Worm (Caenorhabditis elegans) whole organism, young adult: ENCODE data around the gene mtrr-1.

Experiments used
- B0261.1 ChIP-seq: sonication (generic microtip); optimal IDR thresholded peaks from 2 replicates; lab custom pipeline; 2016; ENCODE audit warnings: mild to moderate bottlenecking, missing genetic modification characterization, moderate library complexity, missing compliant biosample characterization
- C06A6.2 ChIP-seq: fragments of 200-800 bp; sonication (Bioruptor generic); conservative IDR thresholded peaks from 2 replicates; pipeline ENCODE4 v1.3.6; 2022; ENCODE audit warnings: missing genetic modification characterization, missing compliant biosample characterization
- C17E4.6 ChIP-seq: fragments of 200-800 bp; sonication (Bioruptor generic); IDR thresholded peaks from 2 replicates; pipeline ENCODE4 v1.3.6; 2022; ENCODE audit warnings: missing genetic modification reagents, missing genetic modification characterization, missing compliant biosample characterization
- F22D6.2 ChIP-seq: sonication (generic microtip); optimal IDR thresholded peaks from 2 replicates; lab custom pipeline; 2016; ENCODE audit warnings: mild to moderate bottlenecking, missing genetic modification characterization, missing compliant biosample characterization
- F23B12.7 ChIP-seq: sonication (generic microtip); optimal IDR thresholded peaks from 2 replicates; lab custom pipeline; 2017; ENCODE audit warnings: missing genetic modification characterization, mild to moderate bottlenecking, missing compliant biosample characterization, antibody characterized with exemption, moderate library complexity; ENCODE audit not compliant: insufficient read depth
- F49E8.2 ChIP-seq: sonication (generic microtip); optimal IDR thresholded peaks from 3 replicates; lab custom pipeline; 2017; ENCODE audit warnings: missing genetic modification characterization, mild to moderate bottlenecking, missing compliant biosample characterization, antibody characterized with exemption, moderate library complexity; ENCODE audit not compliant: insufficient read depth
- F57C9.4 ChIP-seq: sonication (generic microtip); optimal IDR thresholded peaks from 2 replicates; lab custom pipeline; 2017; ENCODE audit warnings: mild to moderate bottlenecking, missing genetic modification characterization, missing compliant biosample characterization
- K11D2.4 ChIP-seq: fragments of 200-800 bp; sonication (Bioruptor generic); IDR thresholded peaks from 2 replicates; pipeline ENCODE4 v1.3.6; 2022; ENCODE audit warnings: missing genetic modification reagents, missing genetic modification characterization, missing compliant biosample characterization
- Y56A3A.18 ChIP-seq: fragments of 200-800 bp; sonication (Bioruptor generic); IDR thresholded peaks from 2 replicates; pipeline ENCODE4 v1.3.6; 2022; ENCODE audit warnings: missing genetic modification reagents, missing genetic modification characterization, missing compliant biosample characterization
- Y67H2A.10 ChIP-seq: fragments of 200-800 bp; sonication (Bioruptor generic); conservative IDR thresholded peaks from 2 replicates; pipeline ENCODE4 v1.3.6; 2022; ENCODE audit warnings: missing genetic modification reagents, missing genetic modification characterization, missing compliant biosample characterization
- Y79H2A.3 ChIP-seq: fragments of 200-800 bp; sonication (Bioruptor generic); conservative IDR thresholded peaks from 2 replicates; pipeline ENCODE4 v1.3.6; 2022; ENCODE audit warnings: missing genetic modification reagents, missing genetic modification characterization, missing compliant biosample characterization
- Y95B8A.8 ChIP-seq: fragments of 200-800 bp; sonication (Bioruptor generic); IDR thresholded peaks from 2 replicates; pipeline ENCODE4 v1.3.6; 2022; ENCODE audit warnings: missing genetic modification reagents, missing genetic modification characterization, missing compliant biosample characterization
- aptf-3 ChIP-seq: fragments of 200-800 bp; sonication (Bioruptor generic); IDR thresholded peaks from 2 replicates; pipeline ENCODE4 v1.3.6; 2022; ENCODE audit warnings: missing genetic modification characterization, missing compliant biosample characterization
- ccch-3 ChIP-seq: fragments of 200-800 bp; sonication (Bioruptor generic); optimal IDR thresholded peaks from 2 replicates; lab custom pipeline; 2018; ENCODE audit warnings: mild to moderate bottlenecking, missing genetic modification characterization, missing compliant biosample characterization
- cebp-2 ChIP-seq: fragments of 200-800 bp; sonication (Bioruptor generic); IDR thresholded peaks from 2 replicates; pipeline ENCODE4 v1.3.6; 2022; ENCODE audit warnings: missing genetic modification characterization, missing compliant biosample characterization
- ceh-100 ChIP-seq: fragments of 200-800 bp; sonication (Bioruptor generic); IDR thresholded peaks from 2 replicates; pipeline ENCODE4 v1.3.6; 2022; ENCODE audit warnings: missing genetic modification reagents, missing genetic modification characterization, missing compliant biosample characterization
- ceh-40 ChIP-seq: fragments of 200-800 bp; sonication (Bioruptor generic); IDR thresholded peaks from 2 replicates; pipeline ENCODE4 v1.3.6; 2022; ENCODE audit warnings: missing genetic modification characterization, missing compliant biosample characterization
- ceh-91 ChIP-seq: fragments of 200-800 bp; sonication (Bioruptor generic); IDR thresholded peaks from 2 replicates; pipeline ENCODE4 v1.3.6; 2022; ENCODE audit warnings: missing genetic modification reagents, missing genetic modification characterization, missing compliant biosample characterization
- chd-7 ChIP-seq: sonication (generic microtip); optimal IDR thresholded peaks from 2 replicates; lab custom pipeline; 2016; ENCODE audit warnings: mild to moderate bottlenecking, missing genetic modification characterization, moderate library complexity, missing compliant biosample characterization
- ekl-4 ChIP-seq: fragments of 200-800 bp; sonication (Bioruptor generic); IDR thresholded peaks from 2 replicates; pipeline ENCODE4 v1.3.6; 2022; ENCODE audit warnings: missing genetic modification reagents, missing genetic modification characterization, missing compliant biosample characterization
- him-1 ChIP-seq: sonication (generic microtip); optimal IDR thresholded peaks from 2 replicates; lab custom pipeline; 2016; ENCODE audit warnings: missing genotype, missing genetic modification reagents, missing genetic modification characterization, missing compliant biosample characterization
- hlh-12 ChIP-seq: sonication (generic microtip); optimal IDR thresholded peaks from 2 replicates; lab custom pipeline; 2016; ENCODE audit warnings: missing genetic modification characterization, missing compliant biosample characterization
- hmg-20 ChIP-seq: fragments of 200-800 bp; sonication (Bioruptor generic); IDR thresholded peaks from 2 replicates; pipeline ENCODE4 v1.3.6; 2022; ENCODE audit warnings: missing genetic modification reagents, missing genetic modification characterization, missing compliant biosample characterization
- let-526 ChIP-seq: fragments of 200-800 bp; sonication (Bioruptor generic); IDR thresholded peaks from 2 replicates; pipeline ENCODE4 v1.3.6; 2022; ENCODE audit warnings: missing genetic modification reagents, missing genetic modification characterization, missing compliant biosample characterization
- let-607 ChIP-seq, 2 experiments: fragments of 200-800 bp in 1 of 2; sonication (Bioruptor generic) in 1 of 2; sonication (generic microtip) in 1 of 2; optimal IDR thresholded peaks; 2 replicates each; lab custom pipeline; 2016 to 2018; ENCODE audit warnings: mild to moderate bottlenecking in 2 of 2, missing compliant biosample characterization in 2 of 2, missing genetic modification characterization in 2 of 2, moderate library complexity in 2 of 2, missing genotype in 1 of 2
- madf-6 ChIP-seq: fragments of 200-800 bp; sonication (Bioruptor generic); IDR thresholded peaks from 2 replicates; pipeline ENCODE4 v1.3.6; 2022; ENCODE audit warnings: missing genetic modification reagents, missing genetic modification characterization, missing compliant biosample characterization
- madf-8 ChIP-seq: fragments of 200-800 bp; sonication (Bioruptor generic); conservative IDR thresholded peaks from 2 replicates; pipeline ENCODE4 v1.3.6; 2022; ENCODE audit warnings: missing genetic modification reagents, missing genetic modification characterization, missing compliant biosample characterization
- mel-28 ChIP-seq: sonication (generic microtip); optimal IDR thresholded peaks from 2 replicates; lab custom pipeline; 2016; ENCODE audit warnings: borderline replicate concordance, mild to moderate bottlenecking, missing genetic modification characterization, missing compliant biosample characterization
- nfya-1 ChIP-seq: sonication (generic microtip); optimal IDR thresholded peaks from 2 replicates; lab custom pipeline; 2017; ENCODE audit warnings: antibody characterized with exemption, missing compliant biosample characterization, missing genetic modification characterization, borderline replicate concordance; ENCODE audit not compliant: insufficient read depth
- nhr-179 ChIP-seq: sonication (generic microtip); optimal IDR thresholded peaks from 2 replicates; lab custom pipeline; 2016; ENCODE audit warnings: mild to moderate bottlenecking, missing genetic modification characterization, missing compliant biosample characterization
- nhr-27 ChIP-seq: fragments of 200-800 bp; sonication (Bioruptor generic); optimal IDR thresholded peaks from 2 replicates; lab custom pipeline; 2018; ENCODE audit warnings: mild to moderate bottlenecking, missing genetic modification characterization, moderate library complexity, missing compliant biosample characterization
- nhr-90 ChIP-seq: sonication (generic microtip); optimal IDR thresholded peaks from 2 replicates; lab custom pipeline; 2016; ENCODE audit warnings: missing genotype, mild to moderate bottlenecking, missing genetic modification characterization, missing compliant biosample characterization
- rec-8 ChIP-seq, 2 experiments: sonication (generic microtip); optimal IDR thresholded peaks; 2 replicates each; lab custom pipeline; 2016; ENCODE audit warnings: mild to moderate bottlenecking in 2 of 2, missing genetic modification characterization in 2 of 2, missing genetic modification reagents in 2 of 2, missing genotype in 2 of 2, missing biosample characterization in 1 of 2, missing compliant biosample characterization in 1 of 2, moderate library complexity in 1 of 2
- rpc-1 ChIP-seq, 2 experiments: fragments of 150-350 bp in 1 of 2; sonication (generic microtip) in 1 of 2; optimal IDR thresholded peaks; 2 replicates each; lab custom pipeline; 2014 to 2018; ENCODE audit warnings: missing biosample characterization in 1 of 2, missing genetic modification characterization in 1 of 2, missing genetic modification reagents in 1 of 2, missing genotype in 1 of 2
- sdz-38 ChIP-seq: sonication (generic microtip); optimal IDR thresholded peaks from 2 replicates; lab custom pipeline; 2016; ENCODE audit warnings: missing genotype, missing genetic modification characterization, missing compliant biosample characterization
- somi-1 ChIP-seq: fragments of 200-800 bp; sonication (Bioruptor generic); optimal IDR thresholded peaks from 2 replicates; lab custom pipeline; 2018; ENCODE audit warnings: mild to moderate bottlenecking, missing genetic modification characterization, missing compliant biosample characterization
- tbx-9 ChIP-seq: sonication (generic microtip); optimal IDR thresholded peaks from 2 replicates; lab custom pipeline; 2016; ENCODE audit warnings: borderline replicate concordance, missing genetic modification characterization, inconsistent platforms, missing compliant biosample characterization
- tlf-1 ChIP-seq: fragments of 200-800 bp; sonication (Bioruptor generic); optimal IDR thresholded peaks from 2 replicates; lab custom pipeline; 2018; ENCODE audit warnings: mild to moderate bottlenecking, missing genetic modification characterization, missing compliant biosample characterization
- unc-62 ChIP-seq: fragments of 150-350 bp; optimal IDR thresholded peaks from 2 replicates; lab custom pipeline; 2014; ENCODE audit warnings: missing biosample characterization, missing genetic modification reagents, missing genetic modification characterization
- ztf-25 ChIP-seq: fragments of 200-800 bp; sonication (Bioruptor generic); IDR thresholded peaks from 2 replicates; pipeline ENCODE4 v1.3.6; 2022; ENCODE audit warnings: missing genetic modification reagents, missing genetic modification characterization, missing compliant biosample characterization
- ztf-28 ChIP-seq: fragments of 200-800 bp; sonication (Bioruptor generic); IDR thresholded peaks from 2 replicates; pipeline ENCODE4 v1.3.6; 2022; ENCODE audit warnings: missing genetic modification reagents, missing genetic modification characterization, missing compliant biosample characterization
- ztf-3 ChIP-seq: fragments of 200-800 bp; sonication (Bioruptor generic); optimal IDR thresholded peaks from 2 replicates; lab custom pipeline; 2018; ENCODE audit warnings: mild to moderate bottlenecking, missing genetic modification characterization, missing compliant biosample characterization

Gene mtrr-1

DNA sequence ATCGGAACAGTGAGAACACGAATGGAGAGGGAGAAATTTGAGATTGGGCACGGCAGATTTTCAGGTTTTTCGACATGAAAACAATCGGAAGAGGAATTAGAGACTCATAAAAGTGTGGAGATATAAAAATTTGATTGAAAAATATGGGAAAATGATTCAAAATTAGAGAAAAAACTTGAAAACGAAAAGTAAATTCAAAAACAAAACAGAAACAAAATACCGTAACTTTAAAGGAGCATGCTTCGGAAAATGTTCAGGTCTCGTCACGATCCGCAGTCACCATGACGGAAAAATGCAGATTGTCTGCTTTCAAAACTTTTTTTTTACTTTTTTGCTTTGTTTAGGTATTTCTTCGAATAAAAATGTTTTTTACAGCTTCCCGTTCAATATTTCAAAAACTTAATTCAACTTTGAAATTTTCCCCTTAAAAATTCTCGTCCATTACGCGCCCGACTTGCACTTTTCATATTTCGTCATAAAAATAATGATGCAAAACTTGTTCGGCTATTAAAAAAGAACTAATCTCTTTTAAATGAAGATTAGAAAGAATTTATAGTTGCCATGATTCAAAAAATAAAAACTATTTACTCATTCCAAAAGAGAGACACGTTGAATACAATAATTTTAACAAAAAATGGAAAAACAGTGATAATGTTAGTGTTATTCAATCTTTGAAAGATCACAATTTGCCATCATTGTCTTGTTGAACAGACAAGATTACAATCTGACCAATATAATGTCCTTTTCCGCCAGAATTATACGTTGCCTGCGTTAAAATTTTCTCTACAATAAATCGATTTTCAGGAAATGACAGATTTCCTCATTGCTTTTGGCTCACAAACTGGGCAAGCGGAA, at the start of gene mtrr-1 (continued):
- TF ChIP-seq aptf-3 (GFP tag; lab: Robert Waterston, UW) (no peak), Y56A3A.18 (GFP tag; lab: Robert Waterston, UW) (no peak), tlf-1 (GFP tag; lab: Kevin White, UChicago) (peak; percentile 7), somi-1 (no peak), hlh-12 (tag; lab: Kevin White, UChicago) (no peak), hmg-20 (no peak), ekl-4 (GFP tag; lab: Robert Waterston, UW) (0 out of 2 replicates have a peak, but pooled peaks have one; percentile 18), rpc-1 (optimal IDR thresholded peaks at IDR 0.05; lab: Kevin White, UChicago) (no peak), rpc-1 (tag; optimal IDR thresholded peaks at IDR 0.05; lab: Kevin White, UChicago) (no peak), Y95B8A.8 (GFP tag; lab: Robert Waterston, UW) (no peak), let-526 (GFP tag; lab: Robert Waterston, UW) (no peak), nhr-90 (tag; lab: Kevin White, UChicago) (no peak)

DNA sequence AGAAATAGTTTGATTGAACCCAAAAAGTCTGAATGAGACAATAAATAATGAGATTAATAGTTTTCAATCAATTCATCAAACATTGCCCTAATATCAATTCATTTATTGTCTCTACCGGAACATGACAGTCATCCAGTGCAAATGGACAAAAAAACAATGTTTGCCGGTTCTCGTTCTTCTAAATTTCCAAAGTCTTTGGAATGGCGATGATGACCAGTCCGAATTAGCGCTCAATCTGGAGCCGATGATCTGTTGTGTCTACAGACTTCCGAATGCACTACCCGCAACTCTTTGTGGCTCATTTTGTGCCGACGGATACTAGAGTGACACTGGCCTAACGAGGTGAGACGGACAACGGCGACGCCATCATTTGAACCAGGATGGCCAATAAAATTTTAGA, 49.5 kb upstream of the mtrr-1 start, which contains the start of gene T26C5.3:
T26C5.3 (plus strand) TSS at position 301 of the 400 bp plus-strand sequence.
- TF ChIP-seq tbx-9 (tag; lab: Kevin White, UChicago) (no peak), cebp-2 (GFP tag; lab: Robert Waterston, UW) (no peak), madf-6 (GFP tag; lab: Robert Waterston, UW) (no peak), F22D6.2 (no peak), nhr-27 (no peak), C17E4.6 (GFP tag; lab: Robert Waterston, UW) (no peak), ceh-100 (GFP tag; lab: Robert Waterston, UW) (no peak), madf-8 (no peak), F57C9.4 (tag; lab: Kevin White, UChicago) (no peak), sdz-38 (tag; lab: Kevin White, UChicago) (no peak), chd-7 (tag; lab: Kevin White, UChicago) (no peak), ccch-3 (no peak), hlh-12 (tag; lab: Kevin White, UChicago) (no peak), B0261.1 (no peak), let-607 (tag; optimal IDR thresholded peaks at IDR 0.05; lab: Kevin White, UChicago) (no peak), ztf-28 (no peak), rec-8 (tag; optimal IDR thresholded peaks at IDR 0.05; lab: Kevin White, UChicago) (no peak)

DNA sequence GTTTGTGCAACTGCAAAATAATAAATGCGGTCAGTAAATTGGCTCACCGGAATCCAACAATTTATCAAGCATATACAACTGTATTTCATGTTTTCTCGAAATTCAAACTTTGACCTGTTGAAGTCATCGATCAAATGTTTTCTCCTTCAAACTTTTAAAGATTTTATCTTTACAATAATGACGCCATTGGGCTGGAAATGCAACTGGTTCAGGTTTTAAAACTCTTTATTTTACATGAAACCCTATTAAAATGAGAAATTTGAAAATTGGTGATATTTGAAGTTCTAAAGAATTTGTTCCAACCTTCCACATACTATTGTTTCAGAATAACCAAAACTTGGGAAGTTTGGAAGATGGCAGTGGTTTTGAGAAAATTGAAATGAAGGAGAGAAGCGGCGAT, 48.8 kb upstream of the mtrr-1 start:
- TF ChIP-seq F49E8.2 (tag; lab: Kevin White, UChicago) = no peak
- TF ChIP-seq ceh-100 (GFP tag; lab: Robert Waterston, UW) = no peak

ce11 chrII:9237719-9238118, 48.1 kb upstream of the mtrr-1 start:
- TF ChIP-seq ceh-40 (no peak), nfya-1 (tag; lab: Kevin White, UChicago) (no peak), ztf-3 (GFP tag; lab: Kevin White, UChicago) (no peak), him-1 (tag; lab: Kevin White, UChicago) (no peak), C06A6.2 (no peak), Y67H2A.10 (GFP tag; lab: Robert Waterston, UW) (no peak), hmg-20 (no peak), unc-62 (GFP tag; lab: Kevin White, UChicago) (no peak), nhr-179 (tag; lab: Kevin White, UChicago) (no peak), K11D2.4 (GFP tag; lab: Robert Waterston, UW) (no peak), ceh-91 (no peak), F49E8.2 (tag; lab: Kevin White, UChicago) (no peak), ztf-25 (GFP tag; lab: Robert Waterston, UW) (no peak), F23B12.7 (tag; lab: Kevin White, UChicago) (no peak), Y79H2A.3 (GFP tag; lab: Robert Waterston, UW) (no peak), nhr-90 (tag; lab: Kevin White, UChicago) (no peak), mel-28 (tag; lab: Kevin White, UChicago) (no peak)
